Worm (Caenorhabditis elegans) whole organism, L3 larva: Measurements from ENCODE around the gene K08F9.4.

Source experiments
- ama-1 ChIP-seq: fragments of 150-350 bp; optimal IDR thresholded peaks from 2 replicates; lab custom pipeline; 2018
- elt-1 ChIP-seq: fragments of 150-350 bp; optimal IDR thresholded peaks from 2 replicates; lab custom pipeline; 2014; ENCODE audit warnings: missing biosample characterization, missing genetic modification characterization
- lin-15B ChIP-seq: fragments of 150-350 bp; optimal IDR thresholded peaks from 2 replicates; lab custom pipeline; 2014; ENCODE audit warnings: missing biosample characterization, missing genetic modification characterization
- lin-39 ChIP-seq: fragments of 150-350 bp; optimal IDR thresholded peaks from 2 replicates; lab custom pipeline; 2018; ENCODE audit warnings: missing biosample characterization, missing genetic modification reagents, missing genetic modification characterization
- nhr-11 ChIP-seq: fragments of 150-350 bp; optimal IDR thresholded peaks from 2 replicates; lab custom pipeline; 2014; ENCODE audit warnings: missing biosample characterization, missing genetic modification characterization
- nhr-12 ChIP-seq: fragments of 150-350 bp; optimal IDR thresholded peaks from 2 replicates; lab custom pipeline; 2014; ENCODE audit warnings: missing biosample characterization, missing genetic modification characterization
- nhr-23 ChIP-seq: fragments of 150-350 bp; optimal IDR thresholded peaks from 2 replicates; lab custom pipeline; 2014; ENCODE audit warnings: missing biosample characterization, missing genetic modification reagents, missing genetic modification characterization
- nhr-237 ChIP-seq: fragments of 150-350 bp; optimal IDR thresholded peaks from 2 replicates; lab custom pipeline; 2014; ENCODE audit warnings: missing biosample characterization, missing genetic modification characterization
- nhr-43 ChIP-seq: sonication (generic microtip); optimal IDR thresholded peaks from 2 replicates; lab custom pipeline; 2016; ENCODE audit warnings: mild to moderate bottlenecking, missing genetic modification characterization, missing compliant biosample characterization; ENCODE audit not compliant: poor library complexity, severe bottlenecking
- pha-4 ChIP-seq: fragments of 150-350 bp; optimal IDR thresholded peaks from 2 replicates; lab custom pipeline; 2014; ENCODE audit warnings: missing biosample characterization, missing genetic modification reagents, missing genetic modification characterization

- peak; percentile 85 for TF ChIP-seq lin-15B
- TF ChIP-seq nhr-237 (tag; lab: Kevin White, UChicago), result no peak
- TF ChIP-seq nhr-11, result no peak
- TF ChIP-seq ama-1 (lab: Kevin White, UChicago), result no peak
- TF ChIP-seq elt-1 (tag; lab: Kevin White, UChicago), result no peak
- peak; percentile 74 for TF ChIP-seq nhr-23
- TF ChIP-seq lin-39 (tag; lab: Kevin White, UChicago), result no peak
- TF ChIP-seq nhr-12 (tag; lab: Kevin White, UChicago), result no peak
- TF ChIP-seq pha-4, result peak; percentile 97
- peak; percentile 76 for TF ChIP-seq nhr-43 (tag; lab: Kevin White, UChicago)
These were observed 43.6 kb downstream of the K08F9.4 start, which contains the start of the genes cyn-7 and bath-36 for ce11 chrV:15187083-15188057.
